Worm (Caenorhabditis elegans) whole organism, late embryonic: ENCODE measurements around the gene Y57G11C.46.
"Not testable (repeated sequence)": the region's sequence is repeated elsewhere in the genome, so short reads cannot be mapped to it uniquely, and the experiment has no call there.

Experiments
- C08G9.2 ChIP-seq: sonication (generic microtip); optimal IDR thresholded peaks from 2 replicates; lab custom pipeline; 2016; ENCODE audit warnings: mild to moderate bottlenecking, missing genetic modification characterization, moderate library complexity, missing compliant biosample characterization
- C38D4.7 ChIP-seq: fragments of 200-800 bp; sonication (Bioruptor generic); optimal IDR thresholded peaks from 2 replicates; lab custom pipeline; 2018; ENCODE audit warnings: mild to moderate bottlenecking, missing genetic modification characterization, moderate library complexity, missing compliant biosample characterization
- F13H6.1 ChIP-seq: sonication (generic microtip); optimal IDR thresholded peaks from 2 replicates; lab custom pipeline; 2016; ENCODE audit warnings: missing genetic modification characterization, missing compliant biosample characterization
- K02D7.2 ChIP-seq: sonication (generic microtip); optimal IDR thresholded peaks from 2 replicates; lab custom pipeline; 2017; ENCODE audit warnings: mild to moderate bottlenecking, missing genetic modification characterization, missing compliant biosample characterization
- K09A11.1 ChIP-seq: sonication (generic microtip); optimal IDR thresholded peaks from 2 replicates; lab custom pipeline; 2017; ENCODE audit warnings: antibody characterized with exemption, mild to moderate bottlenecking, missing genetic modification characterization, missing compliant biosample characterization; ENCODE audit not compliant: insufficient read depth
- ahr-1 ChIP-seq: sonication (generic microtip); optimal IDR thresholded peaks from 2 replicates; lab custom pipeline; 2016; ENCODE audit warnings: missing genetic modification characterization, missing compliant biosample characterization
- ama-1 ChIP-seq: fragments of 150-350 bp; optimal IDR thresholded peaks from 2 replicates; lab custom pipeline; 2014
- ceh-14 ChIP-seq: sonication (generic microtip); optimal IDR thresholded peaks from 2 replicates; lab custom pipeline; 2016; ENCODE audit warnings: missing genotype, missing genetic modification characterization, missing compliant biosample characterization
- ceh-18 ChIP-seq: sonication (generic microtip); optimal IDR thresholded peaks from 2 replicates; lab custom pipeline; 2016; ENCODE audit warnings: missing genetic modification characterization, missing compliant biosample characterization
- ceh-30 ChIP-seq: fragments of 150-350 bp; optimal IDR thresholded peaks from 2 replicates; lab custom pipeline; 2014; ENCODE audit warnings: missing biosample characterization, missing genetic modification characterization
- ceh-31 ChIP-seq: sonication (generic microtip); optimal IDR thresholded peaks from 2 replicates; lab custom pipeline; 2016; ENCODE audit warnings: missing genetic modification characterization, missing compliant biosample characterization
- ceh-34 ChIP-seq: sonication (generic microtip); optimal IDR thresholded peaks from 2 replicates; lab custom pipeline; 2016; ENCODE audit warnings: mild to moderate bottlenecking, missing genetic modification characterization, missing compliant biosample characterization
- ceh-6 ChIP-seq: fragments of 200-800 bp; sonication (Bioruptor generic); optimal IDR thresholded peaks from 2 replicates; lab custom pipeline; 2018; ENCODE audit warnings: mild to moderate bottlenecking, missing genetic modification characterization, missing compliant biosample characterization
- ceh-9 ChIP-seq: sonication (generic microtip); optimal IDR thresholded peaks from 2 replicates; lab custom pipeline; 2016; ENCODE audit warnings: mild to moderate bottlenecking, missing genetic modification characterization, inconsistent platforms, missing compliant biosample characterization
- dmd-4 ChIP-seq: sonication (generic microtip); optimal IDR thresholded peaks from 2 replicates; lab custom pipeline; 2016; ENCODE audit warnings: borderline replicate concordance, missing genetic modification characterization, missing compliant biosample characterization
- elt-2 ChIP-seq: sonication (generic microtip); optimal IDR thresholded peaks from 2 replicates; lab custom pipeline; 2016; ENCODE audit warnings: missing genetic modification reagents, missing genetic modification characterization, missing compliant biosample characterization
- elt-4 ChIP-seq: sonication (generic microtip); optimal IDR thresholded peaks from 2 replicates; lab custom pipeline; 2016; ENCODE audit warnings: missing genetic modification characterization, missing compliant biosample characterization
- fkh-6 ChIP-seq: sonication (generic microtip); optimal IDR thresholded peaks from 2 replicates; lab custom pipeline; 2016; ENCODE audit warnings: missing genetic modification characterization, missing compliant biosample characterization
- gmeb-2 ChIP-seq: sonication (generic microtip); optimal IDR thresholded peaks from 2 replicates; lab custom pipeline; 2016; ENCODE audit warnings: missing genetic modification characterization, inconsistent platforms, missing compliant biosample characterization
- hlh-13 ChIP-seq: fragments of 200-800 bp; sonication (Bioruptor generic); optimal IDR thresholded peaks from 2 replicates; lab custom pipeline; 2018; ENCODE audit warnings: mild to moderate bottlenecking, missing genetic modification characterization, missing compliant biosample characterization
- hlh-30 ChIP-seq: sonication (generic microtip); optimal IDR thresholded peaks from 2 replicates; lab custom pipeline; 2017; ENCODE audit warnings: antibody characterized with exemption, missing genetic modification characterization, missing compliant biosample characterization; ENCODE audit not compliant: insufficient read depth
- hlh-6 ChIP-seq: sonication (generic microtip); optimal IDR thresholded peaks from 2 replicates; lab custom pipeline; 2016; ENCODE audit warnings: missing genotype, missing genetic modification characterization, missing compliant biosample characterization
- hlh-8 ChIP-seq: sonication (generic microtip); optimal IDR thresholded peaks from 2 replicates; lab custom pipeline; 2016; ENCODE audit warnings: missing genotype, missing genetic modification characterization, missing compliant biosample characterization
- lim-6 ChIP-seq: sonication (generic microtip); optimal IDR thresholded peaks from 2 replicates; lab custom pipeline; 2016; ENCODE audit warnings: missing genetic modification characterization, missing compliant biosample characterization
- lin-11 ChIP-seq: fragments of 200-800 bp; sonication (Bioruptor generic); optimal IDR thresholded peaks from 2 replicates; lab custom pipeline; 2018; ENCODE audit warnings: mild to moderate bottlenecking, missing genetic modification characterization, missing compliant biosample characterization
- madf-2 ChIP-seq: sonication (generic microtip); optimal IDR thresholded peaks from 2 replicates; lab custom pipeline; 2017; ENCODE audit warnings: missing genetic modification characterization, missing compliant biosample characterization
- nfya-1 ChIP-seq: sonication (generic microtip); optimal IDR thresholded peaks from 2 replicates; lab custom pipeline; 2017; ENCODE audit warnings: missing genetic modification characterization, mild to moderate bottlenecking, missing compliant biosample characterization, antibody characterized with exemption, moderate library complexity
- nhr-11 ChIP-seq: fragments of 150-350 bp; optimal IDR thresholded peaks from 2 replicates; lab custom pipeline; 2014; ENCODE audit warnings: missing biosample characterization, missing genetic modification characterization
- nhr-232 ChIP-seq: sonication (generic microtip); optimal IDR thresholded peaks from 2 replicates; lab custom pipeline; 2016; ENCODE audit warnings: missing genetic modification characterization, missing compliant biosample characterization
- odd-2 ChIP-seq: sonication (generic microtip); optimal IDR thresholded peaks from 2 replicates; lab custom pipeline; 2017; ENCODE audit warnings: antibody characterized with exemption, mild to moderate bottlenecking, missing genetic modification characterization, missing compliant biosample characterization
- pag-3 ChIP-seq: sonication (generic microtip); optimal IDR thresholded peaks from 2 replicates; lab custom pipeline; 2016; ENCODE audit warnings: missing compliant biosample characterization, missing genetic modification characterization, borderline replicate concordance
- pat-9 ChIP-seq: fragments of 200-800 bp; sonication (Bioruptor generic); optimal IDR thresholded peaks from 2 replicates; lab custom pipeline; 2018; ENCODE audit warnings: mild to moderate bottlenecking, missing genetic modification characterization, moderate library complexity, missing compliant biosample characterization
- pqm-1 ChIP-seq: sonication (generic microtip); optimal IDR thresholded peaks from 2 replicates; lab custom pipeline; 2016; ENCODE audit warnings: missing genetic modification characterization, missing compliant biosample characterization
- pros-1 ChIP-seq: fragments of 150-350 bp; optimal IDR thresholded peaks from 2 replicates; lab custom pipeline; 2014; ENCODE audit warnings: missing biosample characterization, missing genetic modification reagents, missing genetic modification characterization
- sdc-2 ChIP-seq: sonication (generic microtip); optimal IDR thresholded peaks from 2 replicates; lab custom pipeline; 2016; ENCODE audit warnings: missing genotype, missing genetic modification characterization, missing compliant biosample characterization
- sox-2 ChIP-seq: fragments of 200-800 bp; sonication (Bioruptor generic); IDR thresholded peaks from 2 replicates; pipeline ENCODE4 v1.3.6; 2022; ENCODE audit warnings: missing genetic modification reagents, missing genetic modification characterization, missing compliant biosample characterization
- sox-4 ChIP-seq: sonication (generic microtip); optimal IDR thresholded peaks from 2 replicates; lab custom pipeline; 2017; ENCODE audit warnings: mild to moderate bottlenecking, missing genetic modification characterization, inconsistent platforms, missing compliant biosample characterization
- syd-9 ChIP-seq: sonication (generic microtip); optimal IDR thresholded peaks from 2 replicates; lab custom pipeline; 2016; ENCODE audit warnings: mild to moderate bottlenecking, missing genetic modification characterization, moderate library complexity, missing compliant biosample characterization
- unc-3 ChIP-seq, 2 experiments: fragments of 200-800 bp in 1 of 2; sonication (Bioruptor generic) in 1 of 2; sonication (generic microtip) in 1 of 2; conservative IDR thresholded peaks in 1 of 2; optimal IDR thresholded peaks in 1 of 2; 2 replicates each; pipeline versions ENCODE4 v1.3.6 to Lab custom; 2016 to 2022; ENCODE audit warnings: missing compliant biosample characterization in 2 of 2, missing genetic modification characterization in 2 of 2, missing genetic modification reagents in 1 of 2
- unc-55 ChIP-seq: sonication (generic microtip); optimal IDR thresholded peaks from 2 replicates; lab custom pipeline; 2017; ENCODE audit warnings: missing biosample characterization, missing genetic modification reagents, missing genetic modification characterization
- unc-86 ChIP-seq: sonication (generic microtip); optimal IDR thresholded peaks from 2 replicates; lab custom pipeline; 2016; ENCODE audit warnings: missing genetic modification characterization, missing compliant biosample characterization
- zip-5 ChIP-seq: sonication (generic microtip); optimal IDR thresholded peaks from 2 replicates; lab custom pipeline; 2016; ENCODE audit warnings: missing genetic modification characterization, missing compliant biosample characterization
- ztf-16 ChIP-seq: sonication (generic microtip); optimal IDR thresholded peaks from 2 replicates; lab custom pipeline; 2017; ENCODE audit warnings: missing genetic modification characterization, missing compliant biosample characterization

The Y57G11C.46 gene

DNA sequence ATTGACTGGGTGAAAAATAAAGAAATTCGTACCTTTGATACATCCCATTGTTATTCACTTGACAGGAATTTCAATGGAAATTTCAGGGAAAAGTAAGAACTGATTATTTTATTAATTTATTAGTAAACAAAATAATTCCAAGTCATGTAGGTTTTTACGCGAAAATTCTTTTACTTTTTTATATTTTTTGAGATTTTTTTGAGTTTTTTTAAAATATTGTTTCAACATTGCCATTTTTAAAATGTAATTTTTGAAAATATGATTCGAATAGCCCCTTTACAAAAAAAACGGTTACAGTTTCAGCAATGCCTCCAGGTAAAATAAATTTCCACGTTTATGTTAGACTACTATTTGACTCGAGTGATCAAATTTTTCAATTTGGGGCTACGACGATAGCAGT is 45.5 kb upstream of the Y57G11C.46 start, which contains the start of gene Y57G11C.23:
Gene Y57G11C.23 (minus strand): TSS at position 101 of the 400 bp plus-strand sequence.
- no peak for TF ChIP-seq ceh-9 (tag; lab: Kevin White, UChicago)
- no peak for TF ChIP-seq sox-2 (GFP tag; lab: Robert Waterston, UW)
- TF ChIP-seq sox-4 (tag; lab: Kevin White, UChicago), result no peak
- TF ChIP-seq odd-2 (tag; lab: Kevin White, UChicago), result no peak
- no peak for TF ChIP-seq pag-3
- no peak for TF ChIP-seq hlh-13 (GFP tag; lab: Kevin White, UChicago)

DNA sequence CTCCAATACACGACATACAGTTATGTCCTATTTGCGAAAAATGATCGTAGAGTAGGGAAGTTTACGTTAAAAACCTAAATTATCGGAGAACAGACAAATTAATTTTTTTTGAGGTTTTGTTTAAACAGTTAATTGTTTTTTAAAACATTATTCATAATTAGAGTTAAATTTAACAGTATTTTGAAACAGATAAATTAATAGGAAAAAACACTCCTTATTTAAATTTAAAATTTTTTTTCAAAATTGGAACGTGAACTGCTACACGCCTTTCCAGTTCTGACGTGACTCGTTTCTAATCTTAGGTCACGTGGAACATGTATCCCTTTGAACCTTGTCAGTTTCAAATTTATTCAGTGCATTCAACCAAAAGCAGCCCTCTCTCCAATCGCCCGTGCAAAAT is 37.5 kb upstream of the Y57G11C.46 start, which contains the start of gene Y57G11C.52:
Gene Y57G11C.52 (plus strand): TSS at position 301 of the 400 bp plus-strand sequence.
- no peak for TF ChIP-seq nhr-232
- TF ChIP-seq ztf-16 (tag; lab: Kevin White, UChicago), result no peak
- TF ChIP-seq nfya-1 (tag; lab: Kevin White, UChicago), result no peak
- no peak for TF ChIP-seq K02D7.2 (tag; lab: Kevin White, UChicago)
- no peak for TF ChIP-seq unc-3 (GFP tag; conservative IDR thresholded peaks at IDR 0.05; lab: Robert Waterston, UW)
- TF ChIP-seq unc-3 (tag; optimal IDR thresholded peaks at IDR 0.05; lab: Kevin White, UChicago), result no peak
- no peak for TF ChIP-seq hlh-30 (tag; lab: Kevin White, UChicago)
- no peak for TF ChIP-seq lin-11 (tag; lab: Kevin White, UChicago)
- TF ChIP-seq pag-3, result no peak
- no peak for TF ChIP-seq ceh-14 (tag; lab: Kevin White, UChicago)
- TF ChIP-seq nhr-11, result no peak
- TF ChIP-seq ama-1 (lab: Kevin White, UChicago), result no peak
- no peak for TF ChIP-seq unc-86 (tag; lab: Kevin White, UChicago)
- TF ChIP-seq hlh-6 (tag; lab: Kevin White, UChicago), result no peak
- TF ChIP-seq pat-9 (tag; lab: Kevin White, UChicago), result no peak
- TF ChIP-seq hlh-8 (tag; lab: Kevin White, UChicago), result no peak
- no peak for TF ChIP-seq K09A11.1 (tag; lab: Kevin White, UChicago)

DNA sequence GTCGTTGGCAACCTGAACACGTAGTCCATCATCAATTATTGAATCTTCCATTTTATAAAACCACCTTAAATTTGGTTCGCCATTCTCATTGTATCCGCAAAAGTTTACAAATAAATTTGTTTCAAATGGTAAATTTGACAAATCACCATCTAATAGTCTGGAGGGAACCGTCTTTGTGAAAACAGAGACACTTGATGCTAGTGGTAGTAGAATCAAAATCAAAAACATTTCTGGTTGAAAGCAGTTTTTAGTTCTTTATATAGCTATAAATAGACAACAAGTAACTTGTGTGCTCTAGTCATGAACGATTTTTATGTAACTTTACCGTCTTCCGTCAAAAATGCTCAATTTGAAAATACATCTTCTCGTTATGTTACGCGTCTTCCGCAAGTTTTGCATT is 26.9 kb upstream of the Y57G11C.46 start, which contains the start of gene Y57G11C.20:
Gene Y57G11C.20 (plus strand): TSS at position 301 of the 400 bp plus-strand sequence.
- TF ChIP-seq elt-2; C08G9.2 (tag; lab: Kevin White, UChicago); gmeb-2 (tag; lab: Kevin White, UChicago): not testable (repeated sequence)
- TF ChIP-seq, all 69 proteins: peak for 0; not testable (repeated sequence) for 69

DNA sequence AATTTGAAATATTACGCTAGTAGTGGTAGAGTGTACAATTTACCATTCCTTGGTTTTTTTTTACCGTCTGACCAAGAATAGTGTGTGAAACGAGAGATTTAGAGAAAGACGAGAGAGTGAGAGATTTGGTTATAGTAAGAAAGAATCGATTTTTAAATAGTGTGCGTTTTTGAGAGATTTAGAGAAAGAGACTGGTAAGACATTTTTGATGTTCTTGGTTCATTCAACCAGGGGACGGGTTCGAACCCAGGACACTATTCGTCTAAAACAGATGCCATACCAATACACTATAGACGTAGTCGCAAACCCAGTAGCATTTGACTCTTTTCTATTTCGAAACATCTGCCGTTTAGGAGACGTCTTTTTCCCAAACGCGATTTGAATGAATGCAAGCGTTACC is 21.9 kb upstream of the Y57G11C.46 start:
- TF ChIP-seq sox-2 (GFP tag; lab: Robert Waterston, UW) (0 out of 2 replicates have a peak, but pooled peaks have one; percentile 55), hlh-8 (tag; lab: Kevin White, UChicago) (peak; percentile 65), zip-5 (tag; lab: Kevin White, UChicago) (peak; percentile 40), hlh-30 (tag; lab: Kevin White, UChicago) (peak; percentile 14), unc-86 (tag; lab: Kevin White, UChicago) (peak; percentile 69), lim-6 (tag; lab: Kevin White, UChicago) (no peak), C38D4.7 (peak; percentile 70), elt-2 (peak; percentile 70), pqm-1 (tag; lab: Kevin White, UChicago) (peak; percentile 24), sdc-2 (tag; lab: Kevin White, UChicago) (peak; percentile 41), pros-1 (tag; lab: Kevin White, UChicago) (no peak), madf-2 (tag; lab: Kevin White, UChicago) (peak; percentile 30), ceh-31 (tag; lab: Kevin White, UChicago) (peak; percentile 62), pag-3 (no peak), ahr-1 (tag; lab: Kevin White, UChicago) (peak; percentile 29), nfya-1 (tag; lab: Kevin White, UChicago) (peak; percentile 34), nhr-11 (no peak), ceh-34 (tag; lab: Kevin White, UChicago) (peak; percentile 48), C08G9.2 (tag; lab: Kevin White, UChicago) (peak; percentile 56), F13H6.1 (tag; lab: Kevin White, UChicago) (peak; percentile 46), dmd-4 (tag; lab: Kevin White, UChicago) (no peak), syd-9 (peak; percentile 52), sox-4 (tag; lab: Kevin White, UChicago) (peak; percentile 72), elt-4 (no peak), fkh-6 (tag; lab: Kevin White, UChicago) (peak; percentile 50), nhr-232 (peak; percentile 61), ceh-18 (tag; lab: Kevin White, UChicago) (peak; percentile 50), ceh-30 (tag; lab: Kevin White, UChicago) (no peak), unc-55 (no peak), ama-1 (lab: Kevin White, UChicago) (no peak), ceh-6 (GFP tag; lab: Kevin White, UChicago) (peak; percentile 76)
